Worm (Caenorhabditis elegans): ENCODE results near the gene C33B4.5.

Gene C33B4.5

DNA sequence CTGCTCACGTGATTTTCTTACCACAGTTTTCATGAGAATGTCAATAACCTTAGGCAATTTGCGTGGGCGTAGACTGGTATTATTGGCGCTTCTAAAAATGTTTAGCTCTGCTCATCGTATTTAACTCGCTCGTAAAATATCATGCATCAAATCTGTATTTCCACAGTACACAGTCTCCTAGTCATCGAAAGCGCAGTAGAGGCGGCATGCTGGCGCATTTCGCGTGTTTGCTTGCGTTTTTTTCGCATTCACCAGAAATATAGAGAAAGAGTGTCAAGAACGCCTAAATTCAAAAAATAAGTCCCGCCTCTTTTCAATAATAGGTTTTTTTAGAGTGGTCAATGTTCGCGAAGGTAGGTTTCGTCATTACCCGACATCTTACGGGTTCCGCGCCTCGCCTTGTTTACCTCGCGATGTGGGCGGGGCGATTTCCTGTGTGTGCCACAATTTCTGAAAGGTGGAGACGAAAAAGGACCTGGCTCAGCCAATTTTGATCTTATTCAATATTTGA is 6.5 kb upstream of the C33B4.5 start (continued):
- no peak for TF ChIP-seq nhr-28 (tag; optimal IDR thresholded peaks at IDR 0.05)
- TF ChIP-seq Y116A8C.19 (tag; optimal IDR thresholded peaks at IDR 0.05; ENCODE audit: borderline replicate concordance): no peak
- TF ChIP-seq unc-30 (tag; optimal IDR thresholded peaks at IDR 0.05): no peak
- no peak for TF ChIP-seq C16A3.4 (tag; optimal IDR thresholded peaks at IDR 0.05)
- peak; percentile 1 for TF ChIP-seq lin-13 (GFP tag; optimal IDR thresholded peaks at IDR 0.05)
- TF ChIP-seq lin-39 (tag; optimal IDR thresholded peaks at IDR 0.05): peak; percentile 34
- no peak for TF ChIP-seq ets-5 (GFP tag; IDR thresholded peaks at IDR 0.05)

DNA sequence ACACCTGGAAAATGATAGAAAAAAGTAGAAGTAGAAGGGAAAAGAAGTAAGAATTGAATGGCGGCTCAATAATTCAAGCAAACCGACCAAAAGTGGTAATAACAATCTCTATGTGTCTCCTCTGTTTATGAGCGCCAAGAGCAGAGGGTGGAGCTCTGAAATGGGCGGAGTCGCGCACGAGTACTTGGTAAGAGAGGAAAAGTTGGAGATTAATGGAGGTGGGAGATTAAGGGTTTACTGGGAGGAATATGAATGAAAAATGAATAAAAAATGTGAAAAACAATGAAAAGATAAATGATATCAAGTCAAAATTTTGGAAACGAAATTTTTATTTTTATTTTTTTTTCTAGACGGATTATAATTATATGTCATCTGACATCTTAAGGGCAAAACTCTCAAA is 5.4 kb upstream of the C33B4.5 start:
- TF ChIP-seq nhr-47 (tag; optimal IDR thresholded peaks at IDR 0.05): peak; percentile 10
- TF ChIP-seq nhr-71 (tag; optimal IDR thresholded peaks at IDR 0.05): no peak
- TF ChIP-seq ztf-11 (tag; optimal IDR thresholded peaks at IDR 0.05): no peak
- no peak for TF ChIP-seq unc-30 (tag; optimal IDR thresholded peaks at IDR 0.05)
- no peak for TF ChIP-seq C34B4.2 (tag; optimal IDR thresholded peaks at IDR 0.05)
- TF ChIP-seq dsc-1 (tag; optimal IDR thresholded peaks at IDR 0.05): peak; percentile 56
- TF ChIP-seq fkh-8 (tag; optimal IDR thresholded peaks at IDR 0.05): peak; percentile 53

DNA sequence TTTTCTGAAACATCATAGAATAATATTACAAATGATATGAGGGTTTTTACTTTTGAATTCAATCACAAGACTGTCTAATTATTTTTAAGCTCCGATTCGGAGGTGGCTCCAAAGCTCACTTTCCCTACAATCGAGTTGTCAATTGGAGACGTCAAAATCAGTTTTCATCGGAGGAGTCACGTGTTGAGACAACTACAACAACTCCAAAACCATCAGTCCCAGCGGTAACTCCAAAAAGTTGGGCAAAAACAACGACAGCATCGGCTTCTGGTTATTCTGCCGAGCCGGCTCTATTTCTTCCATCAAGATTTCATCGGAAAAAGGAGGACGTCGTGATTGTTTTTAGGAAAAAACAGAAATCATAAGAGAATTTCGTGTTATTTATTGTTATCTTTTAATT is 972 bp downstream of the C33B4.5 start:
- TF ChIP-seq fkh-8 (tag; optimal IDR thresholded peaks at IDR 0.05) (no peak), fkh-10 (GFP tag; optimal IDR thresholded peaks at IDR 0.05) (no peak), unc-62 (GFP tag; optimal IDR thresholded peaks at IDR 0.05) (no peak)

DNA sequence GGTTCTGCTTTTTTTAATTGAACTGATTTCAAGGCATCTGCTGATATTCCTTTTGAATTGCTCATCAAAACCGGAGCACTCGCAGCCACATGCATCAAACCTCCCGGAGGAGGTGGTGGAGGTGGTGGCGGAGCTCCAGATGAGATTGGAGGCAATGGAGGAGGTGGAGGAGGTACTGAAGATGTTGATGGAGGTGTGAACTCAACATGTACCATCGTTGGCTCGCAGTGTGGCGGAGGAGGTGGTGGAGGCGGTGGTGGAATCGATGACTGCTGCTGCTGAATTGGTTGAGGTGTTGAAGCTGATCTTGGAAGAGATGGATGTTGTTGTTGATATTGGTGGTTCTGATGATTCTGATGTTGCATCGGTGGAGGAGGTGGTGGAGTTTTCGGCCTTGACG is 3.8 kb downstream of the C33B4.5 start:
- TF ChIP-seq efl-1 (optimal IDR thresholded peaks at IDR 0.05): no peak
- peak in 1 of 2 experiments; percentile 48 for TF ChIP-seq efl-1 (GFP tag; optimal IDR thresholded peaks at IDR 0.05 in 1 of 2)
- no peak for TF ChIP-seq hpl-2 (GFP tag; optimal IDR thresholded peaks at IDR 0.05)

DNA sequence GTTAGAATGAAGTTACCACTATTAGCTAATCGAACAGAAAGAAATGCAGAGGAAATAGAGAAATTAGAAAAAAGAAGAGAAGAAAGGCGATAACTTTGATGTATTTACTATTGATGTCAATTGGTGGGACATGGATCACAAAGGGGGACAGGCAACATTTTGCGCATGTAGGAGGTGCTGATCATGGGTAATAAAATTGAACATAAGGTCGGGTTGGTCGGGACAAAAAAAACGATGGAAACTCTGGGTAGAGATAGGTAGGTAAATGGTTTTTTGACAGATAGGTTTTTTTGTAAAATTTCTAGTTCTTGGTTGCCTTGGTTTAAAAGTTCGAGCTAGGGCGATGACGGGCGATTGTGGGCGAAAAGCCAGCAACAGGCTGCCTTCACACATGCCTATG is 7.7 kb downstream of the C33B4.5 start, which contains the start of gene shn-1:
shn-1 (minus strand) TSS at position 101 of the 400 bp plus-strand sequence.
- TF ChIP-seq alr-1 (tag; optimal IDR thresholded peaks at IDR 0.05; ENCODE audit: borderline replicate concordance): no peak
- no peak for TF ChIP-seq snpc-4 (tag; optimal IDR thresholded peaks at IDR 0.05)
- peak; percentile 24 for TF ChIP-seq lin-14 (GFP tag; optimal IDR thresholded peaks at IDR 0.05)
- TF ChIP-seq nhr-84 (tag; optimal IDR thresholded peaks at IDR 0.05): no peak
- TF ChIP-seq blmp-1 (tag; optimal IDR thresholded peaks at IDR 0.05): peak; percentile 17
- no peak for TF ChIP-seq C34B4.2 (tag; optimal IDR thresholded peaks at IDR 0.05)
- no peak for TF ChIP-seq efl-1 (optimal IDR thresholded peaks at IDR 0.05)
- TF ChIP-seq efl-1 (GFP tag; optimal IDR thresholded peaks at IDR 0.05 in 1 of 2): peak in 1 of 2 experiments; percentile 38
- no peak for TF ChIP-seq F16B12.6 (tag; optimal IDR thresholded peaks at IDR 0.05)
- no peak for TF ChIP-seq fkh-8 (tag; optimal IDR thresholded peaks at IDR 0.05)

DNA sequence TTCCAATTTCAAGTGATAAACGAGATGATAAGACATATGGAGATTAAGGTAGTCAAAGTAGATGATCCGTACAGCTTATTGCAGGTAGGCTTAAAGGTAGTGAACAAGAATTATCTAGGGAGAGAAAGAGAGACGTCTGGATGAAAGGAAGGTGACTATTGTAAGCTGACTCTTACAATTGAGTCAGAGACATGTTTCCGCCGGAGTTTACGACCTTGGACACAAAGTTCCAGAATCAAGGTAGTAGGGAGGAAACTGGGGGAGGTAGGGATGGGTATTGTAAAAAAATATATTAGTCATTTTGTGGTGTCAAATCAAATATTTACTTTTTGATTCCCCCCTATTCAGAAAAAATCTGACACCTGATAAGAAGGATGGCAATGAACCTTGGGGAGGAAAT is 9.3 kb downstream of the C33B4.5 start:
- TF ChIP-seq dsc-1 (tag; optimal IDR thresholded peaks at IDR 0.05) (peak; percentile 64), dpl-1 (GFP tag; optimal IDR thresholded peaks at IDR 0.05) (no peak), nhr-85 (tag) (peak; percentile 69)

DNA sequence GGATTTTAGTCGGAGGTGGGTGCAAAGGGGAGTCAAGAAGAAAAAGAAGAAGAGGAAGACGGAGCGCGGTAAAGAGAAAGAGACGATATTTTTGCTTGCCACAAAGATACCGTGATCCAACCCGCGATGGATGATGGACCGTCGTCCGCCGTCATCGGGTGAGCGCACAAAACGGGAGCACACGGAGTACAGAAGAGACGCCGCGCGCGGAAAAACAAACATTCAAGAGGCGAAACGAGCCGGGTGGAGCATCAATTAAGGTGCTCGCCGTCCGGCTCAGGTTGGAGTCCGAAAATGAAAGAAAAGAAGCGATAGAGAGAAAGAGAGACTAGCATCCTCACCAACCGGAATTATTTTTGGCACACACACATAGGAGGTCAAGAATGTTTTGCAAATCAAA is 10.7 kb downstream of the C33B4.5 start:
- TF ChIP-seq ces-1 (GFP tag; optimal IDR thresholded peaks at IDR 0.05): no peak
- no peak for TF ChIP-seq lin-13 (GFP tag; optimal IDR thresholded peaks at IDR 0.05)
- no peak for TF ChIP-seq dsc-1 (tag; optimal IDR thresholded peaks at IDR 0.05)
- TF ChIP-seq fkh-8 (tag; optimal IDR thresholded peaks at IDR 0.05): no peak
- TF ChIP-seq aly-2 (tag; optimal IDR thresholded peaks at IDR 0.05): no peak
- TF ChIP-seq sptf-1 (tag; optimal IDR thresholded peaks at IDR 0.05): no peak
- TF ChIP-seq ets-5 (GFP tag; IDR thresholded peaks at IDR 0.05): no peak
- TF ChIP-seq skn-1 (tag; optimal IDR thresholded peaks at IDR 0.05): no peak
- no peak for TF ChIP-seq nhr-237 (tag; optimal IDR thresholded peaks at IDR 0.05)
- no peak for TF ChIP-seq nhr-11 (tag; optimal IDR thresholded peaks at IDR 0.05)
- no peak for TF ChIP-seq ceh-63 (GFP tag; optimal IDR thresholded peaks at IDR 0.05)
- no peak for TF ChIP-seq C34B4.2 (tag; optimal IDR thresholded peaks at IDR 0.05)
- TF ChIP-seq mdl-1 (tag; optimal IDR thresholded peaks at IDR 0.05): no peak
- TF ChIP-seq nhr-76 (tag; optimal IDR thresholded peaks at IDR 0.05): no peak
- no peak for TF ChIP-seq ceh-88 (GFP tag; IDR thresholded peaks at IDR 0.05)
- no peak for TF ChIP-seq hlh-17 (GFP tag; optimal IDR thresholded peaks at IDR 0.05; ENCODE audit: borderline replicate concordance)
- no peak for TF ChIP-seq mef-2 (tag; optimal IDR thresholded peaks at IDR 0.05)
- no peak for TF ChIP-seq pax-3 (tag; optimal IDR thresholded peaks at IDR 0.05)
- no peak for TF ChIP-seq unc-130 (tag; optimal IDR thresholded peaks at IDR 0.05)
